Worm (Caenorhabditis elegans) whole organism, L2 larva: Measurements from ENCODE around the gene F01F1.3.

Experiments
- alr-1 ChIP-seq: fragments of 150-350 bp; optimal IDR thresholded peaks from 2 replicates; lab custom pipeline; 2014; ENCODE audit warnings: missing biosample characterization, missing genetic modification characterization
- ama-1 ChIP-seq: fragments of 150-350 bp; optimal IDR thresholded peaks from 2 replicates; lab custom pipeline; 2018; ENCODE audit warnings: inconsistent platforms
- ceh-16 ChIP-seq: fragments of 150-350 bp; optimal IDR thresholded peaks from 2 replicates; lab custom pipeline; 2014; ENCODE audit warnings: missing biosample characterization, missing genetic modification characterization
- ceh-82 ChIP-seq: fragments of 150-350 bp; optimal IDR thresholded peaks from 2 replicates; lab custom pipeline; 2014; ENCODE audit warnings: missing biosample characterization, missing genetic modification characterization
- elt-3 ChIP-seq: sonication (generic microtip); optimal IDR thresholded peaks from 2 replicates; lab custom pipeline; 2017; ENCODE audit warnings: missing biosample characterization, missing genetic modification characterization
- nhr-25 ChIP-seq: fragments of 150-350 bp; sonication (generic microtip); optimal IDR thresholded peaks from 3 replicates; lab custom pipeline; 2014; ENCODE audit warnings: missing biosample characterization, missing genetic modification characterization

DNA sequence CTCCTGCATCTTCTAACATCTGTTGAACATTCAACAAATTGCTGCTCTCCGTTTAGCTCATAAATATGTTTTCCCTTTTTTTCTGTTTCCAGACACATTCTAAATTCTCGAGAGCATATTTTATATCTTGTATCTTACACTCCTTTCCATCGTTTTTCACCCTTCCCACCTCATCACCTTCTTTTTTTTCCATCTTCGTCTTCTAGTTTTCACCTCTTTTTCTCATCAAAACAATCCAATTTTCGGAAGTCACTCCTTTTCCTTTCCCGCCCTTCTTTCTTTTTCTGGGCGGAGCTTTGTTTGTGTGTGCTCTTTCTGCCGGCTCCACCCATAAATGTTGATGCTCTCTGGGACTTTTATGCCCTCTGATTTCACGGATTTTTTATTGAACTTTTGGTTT is 48.9 kb upstream of the F01F1.3 start:
- TF ChIP-seq alr-1 (tag; lab: Kevin White, UChicago) (no peak), nhr-25 (tag; lab: Kevin White, UChicago) (no peak), ama-1 (lab: Kevin White, UChicago) (no peak), ceh-82 (no peak), elt-3 (tag; lab: Kevin White, UChicago) (no peak), ceh-16 (no peak)
